Worm (Caenorhabditis elegans) whole organism, early embryonic: ENCODE data around the gene Y22D7AL.4.

Experiments used
- B0310.2 ChIP-seq: sonication (generic microtip); optimal IDR thresholded peaks from 2 replicates; lab custom pipeline; 2016; ENCODE audit warnings: mild to moderate bottlenecking, missing genetic modification characterization, missing compliant biosample characterization
- F13C5.2 ChIP-seq: sonication (generic microtip); optimal IDR thresholded peaks from 2 replicates; lab custom pipeline; 2017; ENCODE audit warnings: mild to moderate bottlenecking, missing genetic modification characterization, inconsistent platforms, missing compliant biosample characterization
- aly-1 ChIP-seq: sonication (generic microtip); optimal IDR thresholded peaks from 2 replicates; lab custom pipeline; 2016; ENCODE audit warnings: missing genetic modification characterization, missing compliant biosample characterization
- ama-1 ChIP-seq: fragments of 150-350 bp; optimal IDR thresholded peaks from 2 replicates; lab custom pipeline; 2014
- ceh-13 ChIP-seq: fragments of 200-800 bp; sonication (Bioruptor generic); optimal IDR thresholded peaks from 2 replicates; lab custom pipeline; 2018; ENCODE audit warnings: mild to moderate bottlenecking, missing genetic modification characterization, missing compliant biosample characterization
- ceh-36 ChIP-seq: sonication (generic microtip); optimal IDR thresholded peaks from 2 replicates; lab custom pipeline; 2016; ENCODE audit warnings: missing genetic modification characterization, inconsistent platforms, missing compliant biosample characterization
- ets-7 ChIP-seq: sonication (generic microtip); optimal IDR thresholded peaks from 2 replicates; lab custom pipeline; 2016; ENCODE audit warnings: missing genotype, missing genetic modification characterization, missing compliant biosample characterization
- flt-1 ChIP-seq: fragments of 200-800 bp; sonication (Bioruptor generic); IDR thresholded peaks from 2 replicates; pipeline ENCODE4 v1.3.6; 2022; ENCODE audit warnings: missing genetic modification characterization, missing compliant biosample characterization
- hmbx-1 ChIP-seq: sonication (generic microtip); optimal IDR thresholded peaks from 2 replicates; lab custom pipeline; 2016; ENCODE audit warnings: mild to moderate bottlenecking, missing genetic modification characterization, missing compliant biosample characterization
- hmg-4 ChIP-seq: fragments of 200-800 bp; sonication (Bioruptor generic); optimal IDR thresholded peaks from 2 replicates; lab custom pipeline; 2018; ENCODE audit warnings: mild to moderate bottlenecking, missing genetic modification characterization, missing compliant biosample characterization
- hnd-1 ChIP-seq: sonication (generic microtip); optimal IDR thresholded peaks from 2 replicates; lab custom pipeline; 2016; ENCODE audit warnings: missing genetic modification characterization, missing compliant biosample characterization
- pes-1 ChIP-seq: fragments of 200-800 bp; sonication (Bioruptor generic); IDR thresholded peaks from 2 replicates; pipeline ENCODE4 v1.3.6; 2022; ENCODE audit warnings: missing genetic modification reagents, missing genetic modification characterization, missing compliant biosample characterization
- scrt-1 ChIP-seq: fragments of 200-800 bp; sonication (Bioruptor generic); IDR thresholded peaks from 2 replicates; pipeline ENCODE4 v1.3.6; 2022; ENCODE audit warnings: missing genetic modification characterization, missing compliant biosample characterization
- sea-1 ChIP-seq: fragments of 200-800 bp; sonication (Bioruptor generic); conservative IDR thresholded peaks from 2 replicates; pipeline ENCODE4 v1.3.6; 2022; ENCODE audit warnings: missing genetic modification characterization, missing compliant biosample characterization
- tbx-11 ChIP-seq: fragments of 200-800 bp; sonication (Bioruptor generic); IDR thresholded peaks from 2 replicates; pipeline ENCODE4 v1.3.6; 2022; ENCODE audit warnings: missing genetic modification characterization, missing compliant biosample characterization
- tbx-37 ChIP-seq: fragments of 200-800 bp; sonication (Bioruptor generic); conservative IDR thresholded peaks from 2 replicates; pipeline ENCODE4 v1.3.6; 2022; ENCODE audit warnings: missing genetic modification reagents, missing genetic modification characterization, missing compliant biosample characterization
- tra-4 ChIP-seq: sonication (generic microtip); optimal IDR thresholded peaks from 2 replicates; lab custom pipeline; 2017; ENCODE audit warnings: missing genetic modification characterization, missing compliant biosample characterization

Y22D7AL.4 gene

ce11 chrIII:1652181-1652580 is 25.7 kb downstream of the Y22D7AL.4 start, which contains the start of gene Y22D7AL.1:
Y22D7AL.1 (plus strand) TSS chrIII:1652481.
- TF ChIP-seq hnd-1 (tag; lab: Kevin White, UChicago) = no peak
- TF ChIP-seq ama-1 = no peak

ce11 chrIII:1652925-1653324 is 26.5 kb downstream of the Y22D7AL.4 start:
- TF ChIP-seq ama-1 = no peak
- TF ChIP-seq hmbx-1 (tag; lab: Kevin White, UChicago) = no peak

ce11 chrIII:1657380-1657779 is 30.9 kb downstream of the Y22D7AL.4 start, which contains the start of gene cht-4:
cht-4 (minus strand) TSS chrIII:1657480.
- TF ChIP-seq ceh-36 (tag; lab: Kevin White, UChicago) (no peak), tbx-37 (GFP tag; lab: Robert Waterston, UW) (no peak), hmbx-1 (tag; lab: Kevin White, UChicago) (no peak), aly-1 (no peak), ets-7 (no peak), hmg-4 (no peak), ceh-13 (no peak), tra-4 (no peak), tbx-11 (GFP tag; lab: Robert Waterston, UW) (no peak), scrt-1 (GFP tag; lab: Robert Waterston, UW) (no peak), B0310.2 (tag; lab: Kevin White, UChicago) (no peak), sea-1 (no peak), flt-1 (no peak), ama-1 (no peak), pes-1 (no peak), hnd-1 (tag; lab: Kevin White, UChicago) (no peak), F13C5.2 (tag; lab: Kevin White, UChicago) (no peak)

- TF ChIP-seq pes-1 (no peak), ceh-13 (no peak), ets-7 (no peak), hmbx-1 (tag; lab: Kevin White, UChicago) (no peak), hmg-4 (no peak), scrt-1 (GFP tag; lab: Robert Waterston, UW) (no peak), ceh-36 (tag; lab: Kevin White, UChicago) (no peak), sea-1 (no peak), ama-1 (no peak), tbx-11 (GFP tag; lab: Robert Waterston, UW) (no peak), tbx-37 (GFP tag; lab: Robert Waterston, UW) (no peak), F13C5.2 (tag; lab: Kevin White, UChicago) (no peak), B0310.2 (tag; lab: Kevin White, UChicago) (no peak), hnd-1 (tag; lab: Kevin White, UChicago) (no peak), aly-1 (no peak), tra-4 (no peak), flt-1 (no peak)
Measured at ce11 chrIII:1659763-1660162, 33.3 kb downstream of the Y22D7AL.4 start, which contains the start of gene Y22D7AL.15. Y22D7AL.15 (minus strand) TSS chrIII:1659863.

ce11 chrIII:1661031-1661430 is 34.6 kb downstream of the Y22D7AL.4 start:
- TF ChIP-seq B0310.2 (tag; lab: Kevin White, UChicago) = no peak
- TF ChIP-seq tra-4 = no peak
- no peak for TF ChIP-seq tbx-11 (GFP tag; lab: Robert Waterston, UW)
- no peak for TF ChIP-seq ceh-36 (tag; lab: Kevin White, UChicago)
- no peak for TF ChIP-seq aly-1
- no peak for TF ChIP-seq hmbx-1 (tag; lab: Kevin White, UChicago)
- no peak for TF ChIP-seq hnd-1 (tag; lab: Kevin White, UChicago)
- TF ChIP-seq ets-7 = no peak
- TF ChIP-seq flt-1 = no peak
- no peak for TF ChIP-seq pes-1
- TF ChIP-seq F13C5.2 (tag; lab: Kevin White, UChicago) = no peak
- TF ChIP-seq sea-1 = no peak
- TF ChIP-seq tbx-37 (GFP tag; lab: Robert Waterston, UW) = no peak
- no peak for TF ChIP-seq hmg-4
- no peak for TF ChIP-seq scrt-1 (GFP tag; lab: Robert Waterston, UW)

ce11 chrIII:1662405-1662804 is 36.0 kb downstream of the Y22D7AL.4 start:
- TF ChIP-seq tbx-37 (GFP tag; lab: Robert Waterston, UW) = no peak
- no peak for TF ChIP-seq sea-1
- no peak for TF ChIP-seq tbx-11 (GFP tag; lab: Robert Waterston, UW)
- no peak for TF ChIP-seq ama-1
- TF ChIP-seq hmbx-1 (tag; lab: Kevin White, UChicago) = no peak
- TF ChIP-seq flt-1 = no peak
- no peak for TF ChIP-seq ceh-36 (tag; lab: Kevin White, UChicago)

ce11 chrIII:1663056-1663455 is 36.6 kb downstream of the Y22D7AL.4 start:
- TF ChIP-seq B0310.2 (tag; lab: Kevin White, UChicago) (no peak), hmbx-1 (tag; lab: Kevin White, UChicago) (no peak), F13C5.2 (tag; lab: Kevin White, UChicago) (no peak), sea-1 (no peak), ceh-36 (tag; lab: Kevin White, UChicago) (no peak)

ce11 chrIII:1664761-1665266 is 38.4 kb downstream of the Y22D7AL.4 start, which contains the start of gene Y22D7AL.16:
Y22D7AL.16 (minus strand) TSS chrIII:1665216.
- TF ChIP-seq tra-4 (no peak), B0310.2 (tag; lab: Kevin White, UChicago) (no peak), ets-7 (no peak), hmbx-1 (tag; lab: Kevin White, UChicago) (no peak), hmg-4 (no peak), ceh-13 (no peak), pes-1 (no peak)

ce11 chrIII:1665373-1665772 is 38.9 kb downstream of the Y22D7AL.4 start:
- TF ChIP-seq tbx-11 (GFP tag; lab: Robert Waterston, UW) (no peak), hmbx-1 (tag; lab: Kevin White, UChicago) (no peak), aly-1 (no peak), tra-4 (no peak), F13C5.2 (tag; lab: Kevin White, UChicago) (no peak), tbx-37 (GFP tag; lab: Robert Waterston, UW) (no peak), ceh-36 (tag; lab: Kevin White, UChicago) (no peak), B0310.2 (tag; lab: Kevin White, UChicago) (no peak), sea-1 (no peak), ets-7 (no peak), pes-1 (no peak), ama-1 (no peak), ceh-13 (no peak), scrt-1 (GFP tag; lab: Robert Waterston, UW) (no peak)
